Fruit fly (Drosophila melanogaster) S2 (cell line): ENCODE measurements around the gene CG17717.

ENCODE experiments used
- CG8478 ChIP-seq: fragments of >200 bp; optimal IDR thresholded peaks from 2 replicates; lab custom pipeline; 2018
- CTCF ChIP-seq, 2 experiments: fragments of >200 bp; optimal IDR thresholded peaks; 2 replicates each; lab custom pipeline; 2018

- TF ChIP-seq CTCF (optimal IDR thresholded peaks at IDR 0.05; lab: Kevin White, UChicago) (no peak), CG8478 (lab: Kevin White, UChicago) (no peak)
Observed at dm6 chrX:6573799-6574198, 15.3 kb upstream of the CG17717 start.
